Fruit fly (Drosophila melanogaster): Measurements from ENCODE around the gene CG7968.

DNA sequence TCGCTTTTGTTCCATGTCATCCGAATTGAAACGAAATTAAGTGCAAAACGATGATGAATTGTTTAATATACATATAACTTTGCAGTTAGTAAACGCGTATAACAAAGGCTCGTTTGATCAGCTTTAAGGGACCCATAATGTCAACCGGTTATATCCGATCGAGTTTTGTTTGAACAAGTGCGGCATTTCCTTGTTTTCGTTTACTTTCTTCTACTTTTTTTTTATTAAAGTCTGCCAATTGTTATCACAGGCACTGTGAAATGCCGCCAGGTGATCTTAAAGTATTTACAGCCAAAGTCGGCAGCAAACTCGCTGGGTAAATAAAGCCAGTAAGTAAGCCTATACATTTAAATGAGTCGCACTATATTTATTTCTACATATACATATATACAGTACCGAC is 42.1 kb upstream of the CG7968 start:
- TF ChIP-seq Dll (optimal IDR thresholded peaks at IDR 0.05) (no peak), pan (optimal IDR thresholded peaks at IDR 0.05) (no peak)

All from whole organism.